Worm (Caenorhabditis elegans) whole organism, L4/young adult: ENCODE measurements around the gene cat-1.

Experiments used
- W03F9.2 ChIP-seq: fragments of 150-350 bp; optimal IDR thresholded peaks from 2 replicates; lab custom pipeline; 2014; ENCODE audit warnings: missing biosample characterization, missing genetic modification characterization
- dao-5 ChIP-seq: sonication (generic microtip); optimal IDR thresholded peaks from 2 replicates; lab custom pipeline; 2016; ENCODE audit warnings: missing genotype, missing genetic modification characterization, moderate library complexity, missing compliant biosample characterization
- him-1 ChIP-seq: sonication (generic microtip); optimal IDR thresholded peaks from 2 replicates; lab custom pipeline; 2016; ENCODE audit warnings: missing genotype, missing genetic modification reagents, missing genetic modification characterization, missing compliant biosample characterization

- TF ChIP-seq W03F9.2 (no peak), dao-5 (tag; lab: Kevin White, UChicago) (no peak), him-1 (tag; lab: Kevin White, UChicago) (no peak)
Measured at ce11 chrX:5669733-5670132, 40.8 kb downstream of the cat-1 start.
